Worm (Caenorhabditis elegans): ENCODE measurements around the gene srbc-45.

The srbc-45 gene

DNA sequence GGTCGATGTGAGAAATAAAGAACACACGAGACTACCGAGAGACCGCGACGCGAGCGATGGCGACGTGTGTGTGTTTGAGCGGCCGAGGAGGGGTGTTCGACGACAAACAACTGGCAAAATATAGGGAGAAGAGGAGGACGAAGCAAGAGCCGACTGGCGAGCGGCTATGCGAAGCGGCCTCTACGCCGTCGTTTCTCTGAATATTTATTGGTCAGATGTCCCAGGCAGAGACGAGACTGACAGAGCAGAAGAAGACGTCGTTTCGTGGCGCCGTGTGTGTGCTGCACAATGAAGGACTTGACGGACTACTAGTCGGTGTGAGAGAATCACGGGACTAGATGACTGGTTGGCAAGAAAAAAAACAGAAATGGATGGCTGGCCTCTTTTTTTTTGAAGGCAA lies 15.8 kb downstream of the srbc-45 start:
- TF ChIP-seq dao-5 (tag; optimal IDR thresholded peaks at IDR 0.05), result no peak
- TF ChIP-seq him-1 (tag; optimal IDR thresholded peaks at IDR 0.05), result peak; percentile 89

DNA sequence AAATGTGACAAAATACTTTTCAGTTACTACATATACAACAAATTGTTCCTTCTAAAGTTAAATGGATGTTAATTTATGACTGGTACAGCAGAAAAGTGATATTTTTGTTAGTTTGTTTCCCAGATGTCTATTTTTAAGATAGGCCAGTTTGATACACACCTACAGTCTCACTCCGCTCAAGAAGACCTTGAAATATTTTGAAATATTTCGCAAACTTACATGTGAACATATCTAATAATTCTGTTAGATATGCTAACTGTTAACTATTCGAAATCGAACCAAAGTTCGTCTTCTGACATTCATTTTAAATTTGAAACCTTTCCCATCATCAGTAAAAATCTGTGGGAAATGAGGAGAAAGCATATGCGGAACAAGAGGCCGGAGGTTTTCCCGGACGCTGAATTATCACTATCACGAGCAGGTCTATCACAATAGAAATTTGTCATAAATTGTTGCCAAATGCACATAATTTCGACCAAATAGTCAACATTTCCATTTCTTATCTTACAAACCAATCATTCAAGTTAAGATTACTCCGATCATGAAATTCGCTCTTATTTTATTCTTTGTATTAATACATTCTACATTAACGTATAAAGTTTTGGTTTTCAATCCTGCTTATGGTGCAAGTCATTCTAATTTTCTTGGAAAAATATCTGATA lies 16.5 kb downstream of the srbc-45 start, which contains the start of the genes ZC443.4 and ugt-18:
TSS of gene ZC443.4 (minus strand) at position 95 of the 662 bp plus-strand sequence.
TSS of gene ugt-18 (plus strand) at position 469 of the 662 bp plus-strand sequence.
- TF ChIP-seq him-1 (tag; optimal IDR thresholded peaks at IDR 0.05), result no peak
- no peak for TF ChIP-seq W03F9.2 (tag; optimal IDR thresholded peaks at IDR 0.05)

DNA sequence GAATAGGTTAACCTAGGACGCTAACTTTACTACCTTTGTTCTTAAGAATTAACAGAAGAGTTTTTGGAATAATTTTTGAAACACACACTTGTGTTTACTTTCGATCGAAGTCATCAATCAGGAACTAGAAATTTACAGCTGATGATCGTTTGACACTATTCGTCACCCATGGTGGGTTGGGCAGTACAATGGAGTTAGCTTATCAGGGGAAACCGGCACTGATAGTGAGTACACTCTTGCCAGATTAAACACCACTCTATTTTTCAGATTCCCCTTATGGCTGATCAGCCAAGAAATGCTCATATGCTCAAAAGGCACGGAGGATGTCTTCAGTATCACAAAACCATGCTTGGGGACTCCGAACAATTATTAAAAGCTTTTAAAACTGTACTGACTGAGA lies 18.7 kb downstream of the srbc-45 start:
- no peak for TF ChIP-seq him-1 (tag; optimal IDR thresholded peaks at IDR 0.05)
- TF ChIP-seq W03F9.2 (tag; optimal IDR thresholded peaks at IDR 0.05), result no peak
- TF ChIP-seq dao-5 (tag; optimal IDR thresholded peaks at IDR 0.05), result no peak

DNA sequence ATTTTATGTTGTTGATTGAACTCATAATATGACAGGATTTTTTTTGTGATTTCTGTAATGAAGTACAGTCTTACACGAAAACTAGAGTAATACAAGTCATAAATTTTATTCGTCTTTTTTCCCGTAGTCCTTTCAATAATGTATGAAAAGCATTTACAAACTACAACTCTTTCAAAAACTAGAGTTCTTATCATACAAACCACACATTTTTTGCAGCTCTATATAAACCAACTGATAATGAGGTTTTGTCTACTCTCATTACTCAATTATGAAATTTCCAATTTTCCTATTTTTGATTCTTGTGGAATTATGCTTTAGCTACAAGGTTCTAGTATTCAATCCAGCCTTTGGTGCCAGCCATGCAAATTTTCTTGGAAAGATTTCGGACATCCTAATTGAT lies 21.4 kb downstream of the srbc-45 start, which contains the start of gene ugt-16:
TSS of gene ugt-16 (plus strand) at position 248 of the 400 bp plus-strand sequence.
- no peak for TF ChIP-seq him-1 (tag; optimal IDR thresholded peaks at IDR 0.05)

DNA sequence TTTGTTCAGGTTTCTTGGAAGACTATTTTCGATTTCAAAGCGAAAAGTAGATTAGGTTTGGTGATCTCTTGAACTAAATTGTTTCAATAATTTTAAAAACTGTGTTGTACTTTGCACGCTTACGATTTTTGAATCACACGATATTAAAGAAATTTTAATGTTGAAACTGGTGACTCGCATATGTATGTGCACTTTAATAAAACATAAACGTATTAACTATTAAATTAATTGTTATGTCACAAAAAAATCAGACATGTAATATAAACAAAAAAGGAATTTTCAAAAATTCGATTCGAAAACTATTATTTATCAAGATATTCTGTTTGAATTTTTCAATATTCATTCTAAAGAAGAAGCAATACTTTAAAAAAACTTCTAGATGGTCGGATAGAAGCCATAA lies 23.8 kb downstream of the srbc-45 start, which contains the start of gene ugt-15:
TSS of gene ugt-15 (plus strand) at position 301 of the 400 bp plus-strand sequence.
- TF ChIP-seq W03F9.2 (tag; optimal IDR thresholded peaks at IDR 0.05) (no peak), him-1 (tag; optimal IDR thresholded peaks at IDR 0.05) (no peak), dao-5 (tag; optimal IDR thresholded peaks at IDR 0.05) (no peak)

DNA sequence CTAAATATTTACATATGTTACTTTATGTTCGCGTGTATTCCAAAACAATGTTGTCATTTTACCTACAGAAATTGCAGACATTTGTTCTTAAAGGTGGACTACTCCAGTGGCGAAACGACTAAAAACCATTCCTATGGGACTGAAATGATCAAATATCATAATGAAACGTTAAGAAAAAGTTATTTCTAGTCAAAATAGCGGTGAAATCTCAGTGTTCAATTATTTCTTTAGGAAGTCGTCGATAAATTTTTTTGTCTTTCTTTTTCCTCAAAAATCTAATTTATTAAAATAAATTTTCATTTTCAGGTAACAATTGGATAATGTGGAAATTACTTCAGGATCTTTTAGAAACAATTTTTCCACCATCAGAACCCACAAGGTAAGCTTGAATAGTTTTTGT lies 32.0 kb downstream of the srbc-45 start, which contains the start of gene C44H9.4:
TSS of gene C44H9.4 (plus strand) at position 301 of the 400 bp plus-strand sequence.
- no peak for TF ChIP-seq dao-5 (tag; optimal IDR thresholded peaks at IDR 0.05)
- no peak for TF ChIP-seq him-1 (tag; optimal IDR thresholded peaks at IDR 0.05)
- no peak for TF ChIP-seq W03F9.2 (tag; optimal IDR thresholded peaks at IDR 0.05)

DNA sequence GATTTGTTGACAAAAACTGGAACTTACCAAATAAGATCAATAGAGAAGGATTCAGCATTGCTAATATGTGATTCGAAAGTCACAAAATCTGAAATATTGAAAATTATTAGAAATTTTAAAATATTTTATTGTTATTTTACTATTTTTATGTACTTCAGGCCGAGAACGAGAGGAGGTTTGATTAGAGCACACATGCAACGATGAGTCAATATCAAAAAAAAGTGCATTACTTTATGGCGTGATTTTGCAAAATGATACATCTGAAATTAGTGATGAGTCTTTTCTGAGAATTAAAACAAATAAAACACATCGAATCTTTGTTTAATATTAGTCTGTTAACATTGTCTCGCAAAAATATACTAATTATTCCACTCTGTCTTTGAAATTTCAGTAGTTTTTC lies 41.4 kb downstream of the srbc-45 start:
- TF ChIP-seq dao-5 (tag; optimal IDR thresholded peaks at IDR 0.05) (no peak), him-1 (tag; optimal IDR thresholded peaks at IDR 0.05) (no peak), W03F9.2 (tag; optimal IDR thresholded peaks at IDR 0.05) (no peak)

DNA sequence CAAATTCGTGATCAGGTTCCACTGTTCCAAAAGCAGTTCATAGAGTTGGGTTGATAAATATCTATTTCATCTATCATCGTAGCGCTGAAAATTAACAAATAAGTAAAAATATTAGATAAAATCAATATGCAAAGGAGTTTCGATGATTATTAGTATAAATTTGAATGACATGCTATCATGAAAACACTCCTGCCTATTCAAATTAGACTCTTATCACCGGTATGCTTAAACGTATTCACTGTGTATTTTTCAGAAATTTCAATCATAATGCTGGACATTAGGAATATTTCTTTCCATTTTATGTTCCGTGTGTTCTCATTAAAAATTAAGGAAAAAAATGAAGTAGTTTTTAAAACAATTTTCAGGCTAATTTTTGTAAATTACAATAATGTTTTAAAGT lies 41.9 kb downstream of the srbc-45 start, which contains the start of gene C44H9.6:
TSS of gene C44H9.6 (minus strand) at position 101 of the 400 bp plus-strand sequence.
- TF ChIP-seq him-1 (tag; optimal IDR thresholded peaks at IDR 0.05) (no peak), dao-5 (tag; optimal IDR thresholded peaks at IDR 0.05) (no peak), W03F9.2 (tag; optimal IDR thresholded peaks at IDR 0.05) (no peak)

DNA sequence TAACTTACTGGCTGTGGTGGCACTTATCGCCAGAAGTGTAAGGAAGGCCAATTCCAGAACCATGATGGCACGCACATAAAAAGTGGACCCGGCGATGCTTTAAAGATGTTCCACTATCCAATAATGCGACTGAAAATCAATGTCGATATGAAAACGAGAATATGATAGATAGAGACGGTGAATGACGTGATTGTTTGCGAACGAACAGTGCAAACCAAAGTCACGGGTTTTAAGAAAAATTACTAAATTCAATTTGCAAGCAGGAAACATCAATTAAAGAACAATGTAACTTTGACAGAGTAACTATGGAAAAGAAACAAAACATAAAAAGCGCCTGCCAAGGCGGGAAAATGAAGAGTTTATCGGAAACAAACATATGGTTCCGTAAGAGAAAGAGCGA lies 46.4 kb downstream of the srbc-45 start, which contains the start of gene C44H9.5:
TSS of gene C44H9.5 (minus strand) at position 129 of the 400 bp plus-strand sequence.
- TF ChIP-seq W03F9.2 (tag; optimal IDR thresholded peaks at IDR 0.05) (no peak), him-1 (tag; optimal IDR thresholded peaks at IDR 0.05) (no peak), dao-5 (tag; optimal IDR thresholded peaks at IDR 0.05) (no peak)

DNA sequence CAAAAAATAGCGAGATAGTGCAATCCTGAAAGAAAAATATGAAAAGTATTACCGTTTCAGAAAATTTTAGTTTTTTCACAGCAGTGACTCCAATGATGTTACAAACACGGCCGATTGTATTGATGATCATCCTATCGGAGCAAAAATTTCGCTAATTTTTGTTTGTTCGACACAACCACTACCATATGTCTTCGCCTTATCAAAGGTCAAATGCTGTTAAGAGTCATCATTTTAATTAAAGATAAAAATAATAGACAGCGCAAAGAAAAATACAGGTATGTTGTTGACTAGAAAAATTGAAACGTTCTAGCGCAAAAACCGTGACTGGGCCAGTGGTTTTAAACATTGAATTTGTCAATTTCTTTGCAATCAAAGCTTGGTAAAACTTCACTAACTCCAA lies 49.0 kb downstream of the srbc-45 start:
- no peak for TF ChIP-seq dao-5 (tag; optimal IDR thresholded peaks at IDR 0.05)
- no peak for TF ChIP-seq W03F9.2 (tag; optimal IDR thresholded peaks at IDR 0.05)
- no peak for TF ChIP-seq him-1 (tag; optimal IDR thresholded peaks at IDR 0.05)

All from whole organism, L4/young adult.